Worm (Caenorhabditis elegans): ENCODE data around the gene Y43F8C.17.

Gene Y43F8C.17

DNA sequence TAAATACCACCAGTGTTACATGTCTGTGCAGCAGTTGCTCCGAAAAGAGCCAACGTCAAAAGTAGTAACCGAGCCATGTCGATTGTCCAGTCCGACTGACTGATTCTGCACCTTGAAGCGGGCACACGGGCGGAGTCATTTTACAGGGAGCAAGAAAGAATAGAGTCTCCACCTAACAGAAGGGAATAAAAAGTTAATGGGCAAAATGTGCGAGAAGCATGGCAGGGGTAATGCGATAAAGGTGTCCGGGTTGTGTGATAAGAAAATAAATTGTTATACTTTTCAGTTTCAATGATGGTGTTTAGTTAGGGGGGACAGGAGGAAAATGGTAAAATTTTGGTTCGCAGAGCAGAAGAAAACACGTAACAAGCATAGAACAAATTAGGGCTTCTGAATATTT, 39.3 kb downstream of the Y43F8C.17 start, which contains the start of gene clec-50 (continued):
- no peak for TF ChIP-seq zfp-2 (tag; optimal IDR thresholded peaks at IDR 0.05)
- TF ChIP-seq Y105C5A.15 (GFP tag; IDR thresholded peaks at IDR 0.05) = no peak
- no peak for TF ChIP-seq ces-1 (GFP tag; optimal IDR thresholded peaks at IDR 0.05)
- no peak for TF ChIP-seq lim-7 (GFP tag; IDR thresholded peaks at IDR 0.05)
- no peak for TF ChIP-seq cey-2 (tag; optimal IDR thresholded peaks at IDR 0.05; ENCODE audit: borderline replicate concordance, insufficient read depth)
- TF ChIP-seq saeg-2 (GFP tag; IDR thresholded peaks at IDR 0.05) = no peak
- no peak for TF ChIP-seq ztf-11 (tag; optimal IDR thresholded peaks at IDR 0.05)
- TF ChIP-seq mxl-3 (GFP tag; optimal IDR thresholded peaks at IDR 0.05) = peak; percentile 89
- TF ChIP-seq nhr-76 (tag; optimal IDR thresholded peaks at IDR 0.05) = no peak
- TF ChIP-seq nhr-111 (GFP tag; optimal IDR thresholded peaks at IDR 0.05) = no peak
- TF ChIP-seq daf-12 (tag; optimal IDR thresholded peaks at IDR 0.05) = no peak
- TF ChIP-seq D1046.2 (GFP tag; IDR thresholded peaks at IDR 0.05) = no peak
- no peak for TF ChIP-seq ceh-32 (tag; optimal IDR thresholded peaks at IDR 0.05; ENCODE audit: poor library complexity)
- TF ChIP-seq hif-1 (tag; optimal IDR thresholded peaks at IDR 0.05) = no peak
- TF ChIP-seq snpc-1.2 (GFP tag; IDR thresholded peaks at IDR 0.05) = no peak
- TF ChIP-seq lir-3 (tag; optimal IDR thresholded peaks at IDR 0.05) = no peak
- no peak for TF ChIP-seq R02D3.7 (tag; optimal IDR thresholded peaks at IDR 0.05)
- TF ChIP-seq ceh-62 (tag; optimal IDR thresholded peaks at IDR 0.05) = no peak
- TF ChIP-seq unc-62 (GFP tag; optimal IDR thresholded peaks at IDR 0.05 in 1 of 2) = no peak
- TF ChIP-seq unc-62 (tag; optimal IDR thresholded peaks at IDR 0.05) = no peak
- TF ChIP-seq pha-4 (GFP tag; IDR thresholded peaks at IDR 0.05) = no peak
- TF ChIP-seq pha-4 (tag; optimal IDR thresholded peaks at IDR 0.05) = no peak
- peak; percentile 84 for TF ChIP-seq pqm-1 (tag; optimal IDR thresholded peaks at IDR 0.05)
- no peak for TF ChIP-seq unc-130 (GFP tag; optimal IDR thresholded peaks at IDR 0.05)
- no peak for TF ChIP-seq mxl-2 (GFP tag; conservative IDR thresholded peaks at IDR 0.05)
- TF ChIP-seq nhr-10 (tag; optimal IDR thresholded peaks at IDR 0.05) = no peak
- no peak for TF ChIP-seq lsy-2 (tag; optimal IDR thresholded peaks at IDR 0.05)
- TF ChIP-seq duxl-1 (tag; optimal IDR thresholded peaks at IDR 0.05; ENCODE audit: poor library complexity) = no peak
- no peak for TF ChIP-seq mdl-1 (tag; optimal IDR thresholded peaks at IDR 0.05)
- TF ChIP-seq T20F7.1 (GFP tag; optimal IDR thresholded peaks at IDR 0.05) = no peak
- TF ChIP-seq nhr-42 (GFP tag; IDR thresholded peaks at IDR 0.05) = no peak

DNA sequence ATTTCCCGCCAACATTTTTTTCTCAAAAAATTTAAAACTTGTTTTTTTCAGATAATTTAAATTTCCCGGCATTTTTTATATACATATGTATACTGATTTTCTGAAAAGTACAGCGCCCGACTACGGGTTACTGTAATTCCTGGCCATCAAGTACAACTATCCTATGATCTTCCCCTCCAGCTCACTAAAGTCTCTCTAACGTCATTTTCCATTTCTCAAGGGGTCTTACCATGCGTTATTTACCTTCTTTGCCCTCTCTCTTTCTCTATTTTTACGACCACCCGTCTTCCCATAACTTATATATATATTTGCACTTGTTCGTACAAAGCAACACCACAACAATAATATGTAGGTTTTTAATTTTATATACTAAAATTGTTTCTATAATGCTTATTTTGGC, 40.3 kb downstream of the Y43F8C.17 start, which contains the start of gene W04E12.9:
W04E12.9 (plus strand) TSS at position 301 of the 400 bp plus-strand sequence.
- TF ChIP-seq mdl-1 (tag; optimal IDR thresholded peaks at IDR 0.05) (no peak), spr-1 (tag; optimal IDR thresholded peaks at IDR 0.05) (no peak), zag-1 (tag; optimal IDR thresholded peaks at IDR 0.05) (no peak), mxl-2 (GFP tag; conservative IDR thresholded peaks at IDR 0.05) (no peak), nhr-48 (tag; optimal IDR thresholded peaks at IDR 0.05) (no peak), unc-62 (GFP tag; optimal IDR thresholded peaks at IDR 0.05 in 1 of 2) (no peak), unc-62 (tag; optimal IDR thresholded peaks at IDR 0.05) (no peak)

DNA sequence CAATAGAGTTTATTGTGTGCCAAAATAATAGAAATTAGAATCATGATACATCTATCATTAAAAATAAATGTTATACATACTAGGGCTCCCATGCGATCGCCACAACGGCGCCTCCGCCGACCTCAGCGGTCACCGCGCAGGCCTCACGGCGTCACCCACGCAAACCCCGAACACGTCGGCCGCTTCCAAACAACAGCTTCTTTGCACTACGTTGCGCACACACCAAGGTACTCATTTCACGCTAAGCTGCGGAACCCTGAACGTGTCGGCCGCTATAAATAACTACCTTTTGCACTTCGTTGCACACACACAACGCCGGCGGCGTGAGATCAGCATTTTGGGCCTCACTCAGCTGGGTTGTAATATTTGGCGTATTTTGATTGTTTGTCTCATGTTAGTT, 43.3 kb downstream of the Y43F8C.17 start:
- TF ChIP-seq set-16 (GFP tag; IDR thresholded peaks at IDR 0.05) = peak; percentile 77
- TF ChIP-seq Y75B8A.6 (GFP tag; IDR thresholded peaks at IDR 0.05) = no peak
- TF ChIP-seq aha-1 (tag) = peak; percentile 77

DNA sequence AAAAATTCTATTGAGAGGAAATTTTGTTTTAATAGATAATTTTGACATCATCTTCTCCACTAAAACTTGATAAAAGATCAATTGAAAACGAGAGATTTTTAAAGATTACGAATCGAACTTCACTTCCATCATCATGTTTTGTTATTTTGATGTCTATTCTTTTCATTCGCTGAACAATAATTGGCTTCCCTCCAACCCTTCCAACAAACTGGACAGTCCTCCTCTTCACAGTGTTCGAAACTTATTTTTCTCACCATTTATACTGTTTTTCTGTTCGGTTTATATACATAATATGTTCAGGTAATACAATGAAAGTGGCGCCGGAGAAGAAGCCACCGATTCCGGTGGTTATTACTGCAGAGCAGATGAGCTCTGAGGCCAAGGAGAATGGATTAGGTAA, 44.8 kb downstream of the Y43F8C.17 start, which contains the start of gene M162.5:
M162.5 (plus strand) TSS at position 301 of the 400 bp plus-strand sequence.
- TF ChIP-seq ceh-62 (tag; optimal IDR thresholded peaks at IDR 0.05) (no peak), aha-1 (tag) (peak; percentile 42)

Measured in whole organism, L4 larva.